Worm (Caenorhabditis elegans): ENCODE data around the gene ebax-1.

The ebax-1 gene

ce11 chrIV:10302203-10302602 lies 15.4 kb downstream of the ebax-1 start, which contains the start of gene R09E10.5:
R09E10.5 (minus strand) TSS chrIV:10302303.
- TF ChIP-seq blmp-1 (tag; optimal IDR thresholded peaks at IDR 0.05) (no peak), nhr-76 (tag; optimal IDR thresholded peaks at IDR 0.05) (no peak), mls-2 (tag; optimal IDR thresholded peaks at IDR 0.05) (no peak), hlh-1 (tag; optimal IDR thresholded peaks at IDR 0.05) (no peak), ceh-43 (GFP tag; optimal IDR thresholded peaks at IDR 0.05) (no peak), ham-2 (GFP tag; optimal IDR thresholded peaks at IDR 0.05) (no peak), M03D4.4 (tag; optimal IDR thresholded peaks at IDR 0.05) (no peak), nhr-2 (tag; optimal IDR thresholded peaks at IDR 0.05) (no peak), tbx-8 (GFP tag; optimal IDR thresholded peaks at IDR 0.05) (no peak), drap-1 (GFP tag; optimal IDR thresholded peaks at IDR 0.05) (no peak), lin-13 (tag; optimal IDR thresholded peaks at IDR 0.05) (no peak)

ce11 chrIV:10304383-10304782 lies 17.6 kb downstream of the ebax-1 start:
- TF ChIP-seq mab-5 (tag; optimal IDR thresholded peaks at IDR 0.05), result no peak
- TF ChIP-seq drap-1 (GFP tag; optimal IDR thresholded peaks at IDR 0.05), result no peak
- no peak for TF ChIP-seq cnd-1 (tag; optimal IDR thresholded peaks at IDR 0.05)
- no peak for TF ChIP-seq bed-3 (GFP tag; optimal IDR thresholded peaks at IDR 0.05)
- no peak for TF ChIP-seq elt-3 (tag; optimal IDR thresholded peaks at IDR 0.05)
- no peak for TF ChIP-seq blmp-1 (tag; optimal IDR thresholded peaks at IDR 0.05)
- TF ChIP-seq sem-2 (GFP tag; optimal IDR thresholded peaks at IDR 0.05), result no peak
- TF ChIP-seq sptf-1 (tag; optimal IDR thresholded peaks at IDR 0.05), result no peak
- no peak for TF ChIP-seq unc-120 (tag; optimal IDR thresholded peaks at IDR 0.05; ENCODE audit: poor library complexity, severe bottlenecking)
- no peak for TF ChIP-seq lsy-2 (tag; optimal IDR thresholded peaks at IDR 0.05)
- no peak for TF ChIP-seq M03D4.4 (tag; optimal IDR thresholded peaks at IDR 0.05)
- no peak for TF ChIP-seq tbx-8 (GFP tag; optimal IDR thresholded peaks at IDR 0.05)

ce11 chrIV:10310329-10310728 lies 23.6 kb downstream of the ebax-1 start, which contains the start of gene R09E10.8:
R09E10.8 (minus strand) TSS chrIV:10310429.
- TF ChIP-seq ceh-83 (GFP tag; optimal IDR thresholded peaks at IDR 0.05) (no peak), elt-1 (tag; optimal IDR thresholded peaks at IDR 0.05; ENCODE audit: borderline replicate concordance, insufficient read depth) (no peak), ceh-39 (tag; optimal IDR thresholded peaks at IDR 0.05) (no peak), unc-39 (tag; optimal IDR thresholded peaks at IDR 0.05) (no peak)

- no peak for TF ChIP-seq blmp-1 (tag; optimal IDR thresholded peaks at IDR 0.05)
- no peak for TF ChIP-seq nhr-12 (tag; optimal IDR thresholded peaks at IDR 0.05)
- no peak for TF ChIP-seq sptf-1 (tag; optimal IDR thresholded peaks at IDR 0.05)
- TF ChIP-seq lsy-2 (tag; optimal IDR thresholded peaks at IDR 0.05), result no peak
- TF ChIP-seq ces-1 (GFP tag; optimal IDR thresholded peaks at IDR 0.05), result no peak
- TF ChIP-seq lin-13 (tag; optimal IDR thresholded peaks at IDR 0.05), result no peak
- no peak for TF ChIP-seq flh-1 (GFP tag; optimal IDR thresholded peaks at IDR 0.05)
- TF ChIP-seq mab-5 (tag; optimal IDR thresholded peaks at IDR 0.05), result no peak
- no peak for TF ChIP-seq bed-3 (GFP tag; optimal IDR thresholded peaks at IDR 0.05)
Observed at ce11 chrIV:10311115-10311514, 24.4 kb downstream of the ebax-1 start.

ce11 chrIV:10313565-10313964 lies 26.8 kb downstream of the ebax-1 start, which contains the start of gene acs-18:
acs-18 (minus strand) TSS chrIV:10313665.
- TF ChIP-seq mab-5 (tag; optimal IDR thresholded peaks at IDR 0.05) (no peak), unc-62 (GFP tag; optimal IDR thresholded peaks at IDR 0.05) (no peak), unc-120 (tag; optimal IDR thresholded peaks at IDR 0.05; ENCODE audit: poor library complexity, severe bottlenecking) (no peak), lin-13 (tag; optimal IDR thresholded peaks at IDR 0.05) (no peak), snpc-4 (tag; optimal IDR thresholded peaks at IDR 0.05) (no peak), bed-3 (GFP tag; optimal IDR thresholded peaks at IDR 0.05) (no peak), zip-8 (tag; optimal IDR thresholded peaks at IDR 0.05) (no peak), lsy-2 (tag; optimal IDR thresholded peaks at IDR 0.05) (no peak), cnd-1 (tag; optimal IDR thresholded peaks at IDR 0.05) (no peak), nhr-76 (tag; optimal IDR thresholded peaks at IDR 0.05) (no peak), mep-1 (tag; optimal IDR thresholded peaks at IDR 0.05) (no peak), mls-2 (tag; optimal IDR thresholded peaks at IDR 0.05) (no peak), nhr-28 (tag; optimal IDR thresholded peaks at IDR 0.05) (no peak), ztf-11 (tag; optimal IDR thresholded peaks at IDR 0.05) (no peak), elt-1 (tag; optimal IDR thresholded peaks at IDR 0.05; ENCODE audit: borderline replicate concordance, insufficient read depth) (no peak), ces-1 (GFP tag; optimal IDR thresholded peaks at IDR 0.05) (no peak), elt-3 (tag; optimal IDR thresholded peaks at IDR 0.05) (no peak), tbx-8 (GFP tag; optimal IDR thresholded peaks at IDR 0.05) (no peak), sem-2 (GFP tag; optimal IDR thresholded peaks at IDR 0.05) (no peak)

All from whole organism, mixed stage, embryonic.